Fruit fly (Drosophila melanogaster) whole organism, embryonic: ENCODE data around the gene dlg1.

Source experiments
- B-H1 ChIP-seq: fragments of 200-800 bp; sonication (Bioruptor generic); IDR thresholded peaks from 3 replicates; pipeline ENCODE4 v1.3.6; 2022; ENCODE audit warnings: missing biosample characterization, missing genetic modification characterization
- CG10274 ChIP-seq: fragments of 200-800 bp; sonication (Bioruptor generic); optimal IDR thresholded peaks from 3 replicates; lab custom pipeline; 2017; ENCODE audit warnings: missing biosample characterization, mild to moderate bottlenecking, missing genetic modification characterization
- CG10366 ChIP-seq: fragments of 200-800 bp; sonication (Bioruptor generic); IDR thresholded peaks from 2 replicates; pipeline ENCODE4 v1.3.6; 2022; ENCODE audit warnings: missing biosample characterization, missing genetic modification characterization
- CG11085 ChIP-seq: fragments of 200-800 bp; sonication (Bioruptor generic); IDR thresholded peaks from 2 replicates; pipeline ENCODE4 v1.3.6; 2022; ENCODE audit warnings: missing biosample characterization, missing genetic modification characterization
- CG11456 ChIP-seq: fragments of 200-800 bp; sonication (Bioruptor generic); IDR thresholded peaks from 3 replicates; pipeline ENCODE4 v1.3.6; 2022; ENCODE audit warnings: missing biosample characterization, missing genetic modification characterization
- CG1233 ChIP-seq: fragments of 200-800 bp; sonication (Bioruptor generic); optimal IDR thresholded peaks from 4 replicates; lab custom pipeline; 2018; ENCODE audit warnings: missing biosample characterization, mild to moderate bottlenecking, missing genetic modification characterization
- CG14667 ChIP-seq: fragments of 200-800 bp; sonication (Bioruptor generic); IDR thresholded peaks from 2 replicates; pipeline ENCODE4 v1.3.6; 2022; ENCODE audit warnings: missing biosample characterization, missing genetic modification characterization
- CG15011 ChIP-seq: fragments of 200-800 bp; sonication (Bioruptor generic); optimal IDR thresholded peaks from 3 replicates; lab custom pipeline; 2018; ENCODE audit warnings: missing biosample characterization, mild to moderate bottlenecking, missing genetic modification characterization
- CG1603 ChIP-seq: fragments of 200-800 bp; sonication (Bioruptor generic); optimal IDR thresholded peaks from 2 replicates; lab custom pipeline; 2019; ENCODE audit warnings: missing biosample characterization, mild to moderate bottlenecking, missing genetic modification characterization, moderate library complexity
- CG16815 ChIP-seq: fragments of 200-800 bp; sonication (Bioruptor generic); optimal IDR thresholded peaks from 3 replicates; lab custom pipeline; 2017; ENCODE audit warnings: missing biosample characterization, mild to moderate bottlenecking, missing genetic modification characterization
- CG17385 ChIP-seq: fragments of 200-800 bp; sonication (Bioruptor generic); optimal IDR thresholded peaks from 3 replicates; lab custom pipeline; 2018; ENCODE audit warnings: missing biosample characterization, mild to moderate bottlenecking, missing genetic modification characterization
- CG2875 ChIP-seq: fragments of 200-800 bp; sonication (Bioruptor generic); optimal IDR thresholded peaks from 2 replicates; lab custom pipeline; 2017; ENCODE audit warnings: missing biosample characterization, mild to moderate bottlenecking, missing genetic modification characterization, missing genetic modification reagents
- CG34422 ChIP-seq: fragments of 200-800 bp; sonication (Bioruptor generic); IDR thresholded peaks from 3 replicates; pipeline ENCODE4 v1.3.6; 2022; ENCODE audit warnings: missing biosample characterization, missing genetic modification characterization
- CG42726 ChIP-seq: fragments of 200-800 bp; sonication (Bioruptor generic); IDR thresholded peaks from 2 replicates; pipeline ENCODE4 v1.3.6; 2022; ENCODE audit warnings: missing biosample characterization, missing genetic modification characterization; ENCODE audit not compliant: partially characterized antibody
- CG4360 ChIP-seq: fragments of 200-800 bp; sonication (Bioruptor generic); IDR thresholded peaks from 2 replicates; pipeline ENCODE4 v1.3.6; 2022; ENCODE audit warnings: missing biosample characterization, missing genetic modification characterization
- CG4424 ChIP-seq: fragments of 200-800 bp; sonication (Bioruptor generic); optimal IDR thresholded peaks from 3 replicates; lab custom pipeline; 2016; ENCODE audit warnings: missing biosample characterization, missing genetic modification characterization
- CG6854 ChIP-seq: fragments of 200-800 bp; sonication (Bioruptor generic); optimal IDR thresholded peaks from 3 replicates; lab custom pipeline; 2017; ENCODE audit warnings: missing biosample characterization, mild to moderate bottlenecking, missing genetic modification characterization
- CG7839 ChIP-seq: fragments of 200-800 bp; sonication (Bioruptor generic); optimal IDR thresholded peaks from 3 replicates; lab custom pipeline; 2018; ENCODE audit warnings: missing biosample characterization, mild to moderate bottlenecking, missing genetic modification characterization, moderate library complexity
- CG9437 ChIP-seq: fragments of 200-800 bp; sonication (Bioruptor generic); optimal IDR thresholded peaks from 2 replicates; lab custom pipeline; 2018; ENCODE audit warnings: missing biosample characterization, mild to moderate bottlenecking, missing genetic modification characterization
- CHES-1-like ChIP-seq: fragments of 200-800 bp; sonication (Bioruptor generic); optimal IDR thresholded peaks from 2 replicates; lab custom pipeline; 2016; ENCODE audit warnings: missing biosample characterization, missing genetic modification characterization
- Camta ChIP-seq: fragments of 200-800 bp; sonication (Bioruptor generic); optimal IDR thresholded peaks from 2 replicates; lab custom pipeline; 2016; ENCODE audit warnings: missing biosample characterization, missing genetic modification characterization
- CkIIα-i1 ChIP-seq: fragments of 200-800 bp; sonication (Bioruptor generic); IDR thresholded peaks from 2 replicates; pipeline ENCODE4 v1.3.6; 2022; ENCODE audit warnings: missing biosample characterization, missing genetic modification characterization
- E2f2 ChIP-seq: fragments of 200-800 bp; sonication (Bioruptor generic); IDR thresholded peaks from 2 replicates; pipeline ENCODE4 v1.3.6; 2022; ENCODE audit warnings: missing biosample characterization, missing genetic modification characterization
- GATAe ChIP-seq: fragments of 200-800 bp; sonication (Bioruptor generic); conservative IDR thresholded peaks from 2 replicates; pipeline ENCODE4 v1.3.6; 2022; ENCODE audit warnings: missing biosample characterization, missing genetic modification characterization
- Hey ChIP-seq: fragments of 200-800 bp; sonication (Bioruptor generic); optimal IDR thresholded peaks from 3 replicates; lab custom pipeline; 2018; ENCODE audit warnings: missing biosample characterization, mild to moderate bottlenecking, missing genetic modification characterization
- Hr51 ChIP-seq, 2 experiments: fragments of 200-800 bp; sonication (Bioruptor generic); optimal IDR thresholded peaks; 2 replicates in 1 of 2; 3 replicates in 1 of 2; lab custom pipeline; 2016 to 2018; ENCODE audit warnings: missing biosample characterization in 2 of 2, missing genetic modification characterization in 2 of 2, mild to moderate bottlenecking in 1 of 2, moderate library complexity in 1 of 2
- Meics ChIP-seq: fragments of 200-800 bp; sonication (Bioruptor generic); optimal IDR thresholded peaks from 2 replicates; lab custom pipeline; 2017; ENCODE audit warnings: missing biosample characterization, mild to moderate bottlenecking, missing genetic modification characterization
- Mes4 ChIP-seq: fragments of 200-800 bp; sonication (Bioruptor generic); optimal IDR thresholded peaks from 2 replicates; lab custom pipeline; 2016; ENCODE audit warnings: missing biosample characterization, missing genetic modification characterization
- Mrtf ChIP-seq: fragments of 200-800 bp; sonication (Bioruptor generic); IDR thresholded peaks from 3 replicates; pipeline ENCODE4 v1.3.6; 2022; ENCODE audit warnings: missing biosample characterization, missing genetic modification characterization
- NfI ChIP-seq: fragments of 200-800 bp; sonication (Bioruptor generic); optimal IDR thresholded peaks from 3 replicates; lab custom pipeline; 2018; ENCODE audit warnings: missing biosample characterization, mild to moderate bottlenecking, missing genetic modification characterization, moderate library complexity
- Ptx1 ChIP-seq: fragments of 200-800 bp; sonication (Bioruptor generic); IDR thresholded peaks from 2 replicates; pipeline ENCODE4 v1.3.6; 2022; ENCODE audit warnings: missing biosample characterization, missing genetic modification characterization
- Vsx1 ChIP-seq: fragments of 200-800 bp; sonication (Bioruptor generic); optimal IDR thresholded peaks from 2 replicates; lab custom pipeline; 2017; ENCODE audit warnings: missing biosample characterization, mild to moderate bottlenecking, missing genetic modification characterization, missing genetic modification reagents
- ap ChIP-seq: fragments of 200-800 bp; sonication (Bioruptor generic); IDR thresholded peaks from 2 replicates; pipeline ENCODE4 v1.3.6; 2022; ENCODE audit warnings: missing biosample characterization, missing genetic modification characterization
- ase ChIP-seq: fragments of 200-800 bp; sonication (Bioruptor generic); IDR thresholded peaks from 3 replicates; pipeline ENCODE4 v1.3.6; 2022; ENCODE audit warnings: missing biosample characterization, missing genetic modification characterization
- ash1 ChIP-seq: fragments of 200-800 bp; sonication (Bioruptor generic); optimal IDR thresholded peaks from 2 replicates; lab custom pipeline; 2018; ENCODE audit warnings: missing biosample characterization, mild to moderate bottlenecking, missing genetic modification characterization
- br ChIP-seq: fragments of >200 bp; optimal IDR thresholded peaks from 2 replicates; lab custom pipeline; 2017
- cas ChIP-seq: fragments of 200-800 bp; sonication (Bioruptor generic); IDR thresholded peaks from 2 replicates; pipeline ENCODE4 v1.3.6; 2022; ENCODE audit warnings: missing biosample characterization, missing genetic modification characterization
- danr ChIP-seq: fragments of 200-800 bp; sonication (Bioruptor generic); IDR thresholded peaks from 2 replicates; pipeline ENCODE4 v1.3.6; 2022; ENCODE audit warnings: missing biosample characterization, missing genetic modification characterization
- esg ChIP-seq: fragments of 200-800 bp; sonication (Bioruptor generic); conservative IDR thresholded peaks from 2 replicates; pipeline ENCODE4 v1.3.6; 2022; ENCODE audit warnings: missing biosample characterization, missing genetic modification characterization
- fu2 ChIP-seq: fragments of 200-800 bp; sonication (Bioruptor generic); optimal IDR thresholded peaks from 2 replicates; lab custom pipeline; 2016; ENCODE audit warnings: missing biosample characterization, missing genetic modification characterization
- h ChIP-seq: fragments of >200 bp; optimal IDR thresholded peaks from 2 replicates; lab custom pipeline; 2017
- ham ChIP-seq: fragments of 200-800 bp; sonication (Bioruptor generic); IDR thresholded peaks from 2 replicates; pipeline ENCODE4 v1.3.6; 2022; ENCODE audit warnings: missing biosample characterization, missing genetic modification characterization
- hbn ChIP-seq: fragments of 200-800 bp; sonication (Bioruptor generic); IDR thresholded peaks from 2 replicates; pipeline ENCODE4 v1.3.6; 2022; ENCODE audit warnings: missing biosample characterization, missing genetic modification characterization; ENCODE audit not compliant: partially characterized antibody
- her ChIP-seq: fragments of 200-800 bp; sonication (Bioruptor generic); optimal IDR thresholded peaks from 2 replicates; lab custom pipeline; 2016; ENCODE audit warnings: missing biosample characterization, missing genetic modification characterization
- hkb ChIP-seq, 2 experiments: fragments of 200-800 bp in 1 of 2; fragments of >200 bp in 1 of 2; sonication (Bioruptor generic) in 1 of 2; IDR thresholded peaks in 1 of 2; optimal IDR thresholded peaks in 1 of 2; 2 replicates each; pipeline versions ENCODE4 v1.3.6 to Lab custom; 2017 to 2022; ENCODE audit warnings: missing biosample characterization in 1 of 2, missing genetic modification characterization in 1 of 2
- maf-S ChIP-seq: fragments of 200-800 bp; sonication (Bioruptor generic); optimal IDR thresholded peaks from 2 replicates; lab custom pipeline; 2016; ENCODE audit warnings: missing biosample characterization, missing genetic modification characterization
- nom ChIP-seq: fragments of 200-800 bp; sonication (Bioruptor generic); optimal IDR thresholded peaks from 2 replicates; lab custom pipeline; 2017; ENCODE audit warnings: missing biosample characterization, missing genetic modification characterization, mild to moderate bottlenecking, moderate library complexity, missing genetic modification reagents
- pan ChIP-seq, 4 experiments: fragments of >200 bp in 3 of 4; fragments of 200-800 bp in 1 of 4; sonication (Bioruptor generic) in 1 of 4; optimal IDR thresholded peaks in 3 of 4; IDR thresholded peaks in 1 of 4; 2 replicates each; pipeline versions ENCODE4 v1.3.6 to Lab custom; 2017 to 2022; ENCODE audit warnings: missing biosample characterization in 2 of 4, missing genetic modification characterization in 2 of 4, mixed read lengths in 1 of 4
- pfk ChIP-seq: fragments of 200-800 bp; sonication (Bioruptor generic); optimal IDR thresholded peaks from 2 replicates; lab custom pipeline; 2018; ENCODE audit warnings: missing biosample characterization, mild to moderate bottlenecking, missing genetic modification characterization, moderate library complexity
- pros ChIP-seq: fragments of 200-800 bp; sonication (Bioruptor generic); optimal IDR thresholded peaks from 3 replicates; lab custom pipeline; 2019; ENCODE audit warnings: missing biosample characterization, mild to moderate bottlenecking, missing genetic modification characterization, moderate library complexity
- sug ChIP-seq: fragments of 200-800 bp; optimal IDR thresholded peaks from 2 replicates; lab custom pipeline; 2019; ENCODE audit warnings: missing biosample characterization, mild to moderate bottlenecking, missing genetic modification characterization, moderate library complexity
- zfh1 ChIP-seq: fragments of 200-800 bp; sonication (Bioruptor generic); IDR thresholded peaks from 3 replicates; pipeline ENCODE4 v1.3.6; 2022; ENCODE audit warnings: missing biosample characterization, missing genetic modification characterization

Gene dlg1

dm6 chrX:11369374-11369773 lies at the start of gene dlg1 (continued):
- TF ChIP-seq CG17385 (GFP tag; lab: Kevin White, UChicago) (no peak), hkb (optimal IDR thresholded peaks at IDR 0.05; lab: Kevin White, UChicago) (no peak), hkb (GFP tag; IDR thresholded peaks at IDR 0.05; lab: Robert Waterston, UW) (no peak), Mrtf (GFP tag; lab: Robert Waterston, UW) (no peak), danr (GFP tag; lab: Robert Waterston, UW) (no peak), hbn (peak; percentile 58), br (lab: Kevin White, UChicago) (no peak), pan (optimal IDR thresholded peaks at IDR 0.05; lab: Kevin White, UChicago) (no peak), pan (GFP tag; optimal IDR thresholded peaks at IDR 0.05 in 1 of 2, IDR thresholded peaks at IDR 0.05 in 1 of 2) (no peak), CG1603 (tag; lab: Kevin White, UChicago) (no peak), her (GFP tag; lab: Kevin White, UChicago) (no peak), ap (GFP tag; lab: Robert Waterston, UW) (no peak), CG11085 (GFP tag; lab: Robert Waterston, UW) (no peak), Vsx1 (no peak), CG4360 (GFP tag; lab: Robert Waterston, UW) (no peak), Camta (no peak), ham (GFP tag; lab: Robert Waterston, UW) (no peak), ash1 (no peak), CG2875 (GFP tag; lab: Kevin White, UChicago) (no peak), CG6854 (GFP tag; lab: Kevin White, UChicago) (no peak), E2f2 (peak; percentile 83), CG10366 (GFP tag; lab: Robert Waterston, UW) (no peak), cas (GFP tag; lab: Robert Waterston, UW) (no peak), pros (no peak), CG4424 (no peak), zfh1 (GFP tag; lab: Robert Waterston, UW) (no peak), ase (GFP tag; lab: Robert Waterston, UW) (no peak), CG7839 (tag; lab: Kevin White, UChicago) (no peak), CG16815 (no peak), Ptx1 (GFP tag; lab: Robert Waterston, UW) (no peak), pfk (GFP tag; lab: Kevin White, UChicago) (no peak), nom (GFP tag; lab: Kevin White, UChicago) (no peak), CG34422 (GFP tag; lab: Robert Waterston, UW) (no peak), CG1233 (GFP tag; lab: Kevin White, UChicago) (no peak), Hey (tag; lab: Kevin White, UChicago) (no peak), CHES-1-like (GFP tag; lab: Kevin White, UChicago) (no peak), NfI (GFP tag; lab: Kevin White, UChicago) (no peak), GATAe (GFP tag; lab: Robert Waterston, UW) (no peak), esg (GFP tag; lab: Robert Waterston, UW) (no peak), sug (tag; lab: Kevin White, UChicago) (no peak), CkIIα-i1 (no peak), CG15011 (GFP tag; lab: Kevin White, UChicago) (no peak), CG42726 (no peak), CG9437 (no peak), CG14667 (no peak), CG10274 (GFP tag; lab: Kevin White, UChicago) (no peak), Mes4 (GFP tag; lab: Kevin White, UChicago) (no peak), h (lab: Kevin White, UChicago) (no peak), maf-S (GFP tag; lab: Kevin White, UChicago) (no peak), B-H1 (no peak), Hr51 (GFP tag; optimal IDR thresholded peaks at IDR 0.05; lab: Kevin White, UChicago) (no peak), CG11456 (no peak), Meics (GFP tag; lab: Kevin White, UChicago) (no peak), fu2 (GFP tag; lab: Kevin White, UChicago) (no peak)
